Worm (Caenorhabditis elegans) whole organism, early embryonic: ENCODE data around the gene T05H4.11.

Experiments
- B0310.2 ChIP-seq: sonication (generic microtip); optimal IDR thresholded peaks from 2 replicates; lab custom pipeline; 2016; ENCODE audit warnings: mild to moderate bottlenecking, missing genetic modification characterization, missing compliant biosample characterization
- F13C5.2 ChIP-seq: sonication (generic microtip); optimal IDR thresholded peaks from 2 replicates; lab custom pipeline; 2017; ENCODE audit warnings: mild to moderate bottlenecking, missing genetic modification characterization, inconsistent platforms, missing compliant biosample characterization
- aly-1 ChIP-seq: sonication (generic microtip); optimal IDR thresholded peaks from 2 replicates; lab custom pipeline; 2016; ENCODE audit warnings: missing genetic modification characterization, missing compliant biosample characterization
- ama-1 ChIP-seq: fragments of 150-350 bp; optimal IDR thresholded peaks from 2 replicates; lab custom pipeline; 2014
- ceh-13 ChIP-seq: fragments of 200-800 bp; sonication (Bioruptor generic); optimal IDR thresholded peaks from 2 replicates; lab custom pipeline; 2018; ENCODE audit warnings: mild to moderate bottlenecking, missing genetic modification characterization, missing compliant biosample characterization
- ceh-36 ChIP-seq: sonication (generic microtip); optimal IDR thresholded peaks from 2 replicates; lab custom pipeline; 2016; ENCODE audit warnings: missing genetic modification characterization, inconsistent platforms, missing compliant biosample characterization
- ets-7 ChIP-seq: sonication (generic microtip); optimal IDR thresholded peaks from 2 replicates; lab custom pipeline; 2016; ENCODE audit warnings: missing genotype, missing genetic modification characterization, missing compliant biosample characterization
- flt-1 ChIP-seq: fragments of 200-800 bp; sonication (Bioruptor generic); IDR thresholded peaks from 2 replicates; pipeline ENCODE4 v1.3.6; 2022; ENCODE audit warnings: missing genetic modification characterization, missing compliant biosample characterization
- hmbx-1 ChIP-seq: sonication (generic microtip); optimal IDR thresholded peaks from 2 replicates; lab custom pipeline; 2016; ENCODE audit warnings: mild to moderate bottlenecking, missing genetic modification characterization, missing compliant biosample characterization
- hmg-4 ChIP-seq: fragments of 200-800 bp; sonication (Bioruptor generic); optimal IDR thresholded peaks from 2 replicates; lab custom pipeline; 2018; ENCODE audit warnings: mild to moderate bottlenecking, missing genetic modification characterization, missing compliant biosample characterization
- hnd-1 ChIP-seq: sonication (generic microtip); optimal IDR thresholded peaks from 2 replicates; lab custom pipeline; 2016; ENCODE audit warnings: missing genetic modification characterization, missing compliant biosample characterization
- pes-1 ChIP-seq: fragments of 200-800 bp; sonication (Bioruptor generic); IDR thresholded peaks from 2 replicates; pipeline ENCODE4 v1.3.6; 2022; ENCODE audit warnings: missing genetic modification reagents, missing genetic modification characterization, missing compliant biosample characterization
- scrt-1 ChIP-seq: fragments of 200-800 bp; sonication (Bioruptor generic); IDR thresholded peaks from 2 replicates; pipeline ENCODE4 v1.3.6; 2022; ENCODE audit warnings: missing genetic modification characterization, missing compliant biosample characterization
- sea-1 ChIP-seq: fragments of 200-800 bp; sonication (Bioruptor generic); conservative IDR thresholded peaks from 2 replicates; pipeline ENCODE4 v1.3.6; 2022; ENCODE audit warnings: missing genetic modification characterization, missing compliant biosample characterization
- tbx-11 ChIP-seq: fragments of 200-800 bp; sonication (Bioruptor generic); IDR thresholded peaks from 2 replicates; pipeline ENCODE4 v1.3.6; 2022; ENCODE audit warnings: missing genetic modification characterization, missing compliant biosample characterization
- tbx-37 ChIP-seq: fragments of 200-800 bp; sonication (Bioruptor generic); conservative IDR thresholded peaks from 2 replicates; pipeline ENCODE4 v1.3.6; 2022; ENCODE audit warnings: missing genetic modification reagents, missing genetic modification characterization, missing compliant biosample characterization
- tra-4 ChIP-seq: sonication (generic microtip); optimal IDR thresholded peaks from 2 replicates; lab custom pipeline; 2017; ENCODE audit warnings: missing genetic modification characterization, missing compliant biosample characterization

T05H4.11 gene

ce11 chrV:6436332-6436731 is 10.3 kb upstream of the T05H4.11 start, which contains the start of gene hpo-19:
Gene hpo-19 (plus strand): TSS chrV:6436645.
- TF ChIP-seq tra-4 (tag; lab: Kevin White, UChicago): no peak
- TF ChIP-seq ceh-13 (GFP tag; lab: Kevin White, UChicago): no peak

- no peak for TF ChIP-seq ama-1 (lab: Kevin White, UChicago)
- TF ChIP-seq tbx-37 (GFP tag; lab: Robert Waterston, UW): peak; percentile 71
- no peak for TF ChIP-seq B0310.2 (tag; lab: Kevin White, UChicago)
- no peak for TF ChIP-seq F13C5.2
- no peak for TF ChIP-seq hmg-4 (GFP tag; lab: Kevin White, UChicago)
- TF ChIP-seq ets-7: no peak
Observed at ce11 chrV:6433446-6434178, 7.6 kb upstream of the T05H4.11 start, which contains the start of the genes gad-1 and erfa-1. Gene gad-1 (minus strand): TSS chrV:6433496. Gene erfa-1 (plus strand): TSS chrV:6434128.

ce11 chrV:6430526-6431371 is 4.7 kb upstream of the T05H4.11 start:
- no peak for TF ChIP-seq hmbx-1 (tag; lab: Kevin White, UChicago)
- no peak for TF ChIP-seq B0310.2 (tag; lab: Kevin White, UChicago)
- no peak for TF ChIP-seq scrt-1 (GFP tag; lab: Robert Waterston, UW)
- TF ChIP-seq ceh-36 (tag; lab: Kevin White, UChicago): no peak
- TF ChIP-seq ets-7: no peak
- no peak for TF ChIP-seq aly-1 (tag; lab: Kevin White, UChicago)
- no peak for TF ChIP-seq ama-1 (lab: Kevin White, UChicago)
- TF ChIP-seq tbx-11 (GFP tag; lab: Robert Waterston, UW): no peak
- TF ChIP-seq hnd-1 (tag; lab: Kevin White, UChicago): no peak
- no peak for TF ChIP-seq tbx-37 (GFP tag; lab: Robert Waterston, UW)
- no peak for TF ChIP-seq hmg-4 (GFP tag; lab: Kevin White, UChicago)
- TF ChIP-seq pes-1 (GFP tag; lab: Robert Waterston, UW): no peak
- TF ChIP-seq tra-4 (tag; lab: Kevin White, UChicago): no peak
- TF ChIP-seq flt-1 (GFP tag; lab: Robert Waterston, UW): no peak
- TF ChIP-seq F13C5.2: no peak
- TF ChIP-seq sea-1 (GFP tag; lab: Robert Waterston, UW): no peak
- no peak for TF ChIP-seq ceh-13 (GFP tag; lab: Kevin White, UChicago)

ce11 chrV:6429870-6430339 is 3.8 kb upstream of the T05H4.11 start, which contains the start of gene alh-4:
Gene alh-4 (minus strand): TSS chrV:6429920.
- TF ChIP-seq ceh-36 (tag; lab: Kevin White, UChicago) (no peak), hnd-1 (tag; lab: Kevin White, UChicago) (no peak), pes-1 (GFP tag; lab: Robert Waterston, UW) (no peak), hmbx-1 (tag; lab: Kevin White, UChicago) (no peak), ceh-13 (GFP tag; lab: Kevin White, UChicago) (no peak), flt-1 (GFP tag; lab: Robert Waterston, UW) (no peak), scrt-1 (GFP tag; lab: Robert Waterston, UW) (no peak), hmg-4 (GFP tag; lab: Kevin White, UChicago) (no peak), aly-1 (tag; lab: Kevin White, UChicago) (no peak), tbx-11 (GFP tag; lab: Robert Waterston, UW) (no peak), F13C5.2 (no peak), tbx-37 (GFP tag; lab: Robert Waterston, UW) (no peak), ets-7 (no peak), ama-1 (lab: Kevin White, UChicago) (no peak)

- TF ChIP-seq sea-1 (GFP tag; lab: Robert Waterston, UW): no peak
- TF ChIP-seq F13C5.2: peak; percentile 10
Observed at ce11 chrV:6427433-6427832, 1.4 kb upstream of the T05H4.11 start.

- no peak for TF ChIP-seq sea-1 (GFP tag; lab: Robert Waterston, UW)
- no peak for TF ChIP-seq tbx-37 (GFP tag; lab: Robert Waterston, UW)
- no peak for TF ChIP-seq F13C5.2
- no peak for TF ChIP-seq aly-1 (tag; lab: Kevin White, UChicago)
- no peak for TF ChIP-seq ama-1 (lab: Kevin White, UChicago)
- no peak for TF ChIP-seq flt-1 (GFP tag; lab: Robert Waterston, UW)
- TF ChIP-seq tbx-11 (GFP tag; lab: Robert Waterston, UW): no peak
- TF ChIP-seq ceh-13 (GFP tag; lab: Kevin White, UChicago): no peak
- TF ChIP-seq ets-7: no peak
- TF ChIP-seq scrt-1 (GFP tag; lab: Robert Waterston, UW): no peak
Observed at ce11 chrV:6426843-6427242, 782 bp upstream of the T05H4.11 start, which contains the start of gene atp-4. Gene atp-4 (minus strand): TSS chrV:6427112.

- TF ChIP-seq ets-7 (no peak), hmbx-1 (tag; lab: Kevin White, UChicago) (no peak), ama-1 (lab: Kevin White, UChicago) (peak; percentile 17), hnd-1 (tag; lab: Kevin White, UChicago) (no peak)
Observed at ce11 chrV:6424055-6424454, 2.0 kb downstream of the T05H4.11 start, which contains the start of gene urb-1. Gene urb-1 (minus strand): TSS chrV:6424155.
